Worm (Caenorhabditis elegans) whole organism, L1 larva: ENCODE results near the gene C23H3.2.

Experiments
- lin-15B ChIP-seq: fragments of 150-350 bp; sonication (generic microtip); optimal IDR thresholded peaks from 3 replicates; lab custom pipeline; 2014; ENCODE audit warnings: missing biosample characterization, missing genetic modification characterization
- nhr-12 ChIP-seq: sonication (generic microtip); optimal IDR thresholded peaks from 2 replicates; lab custom pipeline; 2017; ENCODE audit warnings: missing biosample characterization, missing genetic modification characterization
- nhr-237 ChIP-seq: fragments of 150-350 bp; optimal IDR thresholded peaks from 2 replicates; lab custom pipeline; 2014; ENCODE audit warnings: missing biosample characterization, missing genetic modification characterization
- nhr-90 ChIP-seq: sonication (generic microtip); optimal IDR thresholded peaks from 2 replicates; lab custom pipeline; 2016; ENCODE audit warnings: mild to moderate bottlenecking, missing genetic modification characterization, missing compliant biosample characterization; ENCODE audit not compliant: poor library complexity

- TF ChIP-seq nhr-12 (tag; lab: Kevin White, UChicago) = no peak
- no peak for TF ChIP-seq nhr-90 (tag; lab: Kevin White, UChicago)
- TF ChIP-seq nhr-237 (tag; lab: Kevin White, UChicago) = no peak
- TF ChIP-seq lin-15B (tag; lab: Kevin White, UChicago) = no peak
These were observed 3.2 kb upstream of the C23H3.2 start for ce11 chrII:57873-58272.
